Fruit fly (Drosophila melanogaster) whole organism, embryonic: ENCODE results near the gene CG2182.

Experiments used
- Adf1 ChIP-seq: fragments of 200-800 bp; sonication (Bioruptor generic); IDR thresholded peaks from 2 replicates; pipeline ENCODE4 v1.3.6; 2022; ENCODE audit warnings: missing biosample characterization, missing genetic modification characterization
- Atf-2 ChIP-seq: fragments of 200-800 bp; sonication (Bioruptor generic); optimal IDR thresholded peaks from 2 replicates; lab custom pipeline; 2016; ENCODE audit warnings: missing biosample characterization, missing genetic modification characterization
- C15 ChIP-seq: fragments of 200-800 bp; sonication (Bioruptor generic); IDR thresholded peaks from 3 replicates; pipeline ENCODE4 v1.3.6; 2022; ENCODE audit warnings: missing biosample characterization, missing genetic modification characterization
- CG10321 ChIP-seq: fragments of 200-800 bp; sonication (Bioruptor generic); IDR thresholded peaks from 2 replicates; pipeline ENCODE4 v1.3.6; 2022; ENCODE audit warnings: missing biosample characterization, missing genetic modification characterization
- CG10959 ChIP-seq: fragments of 200-800 bp; sonication (Bioruptor generic); IDR thresholded peaks from 2 replicates; pipeline ENCODE4 v1.3.6; 2022; ENCODE audit warnings: missing biosample characterization, missing genetic modification characterization
- CG10979 ChIP-seq: fragments of 200-800 bp; sonication (Bioruptor generic); optimal IDR thresholded peaks from 2 replicates; lab custom pipeline; 2018; ENCODE audit warnings: missing biosample characterization, mild to moderate bottlenecking, missing genetic modification characterization, moderate library complexity
- CG11247 ChIP-seq: fragments of 200-800 bp; sonication (Bioruptor generic); IDR thresholded peaks from 2 replicates; pipeline ENCODE4 v1.3.6; 2022; ENCODE audit warnings: missing biosample characterization, missing genetic modification characterization
- CG15479 ChIP-seq: fragments of 200-800 bp; sonication (Bioruptor generic); optimal IDR thresholded peaks from 3 replicates; lab custom pipeline; 2019; ENCODE audit warnings: missing biosample characterization, mild to moderate bottlenecking, missing genetic modification characterization, moderate library complexity
- CG15514 ChIP-seq: fragments of 200-800 bp; sonication (Bioruptor generic); optimal IDR thresholded peaks from 3 replicates; lab custom pipeline; 2017; ENCODE audit warnings: missing biosample characterization, missing genetic modification characterization, mild to moderate bottlenecking, moderate library complexity, missing genetic modification reagents
- CG16815 ChIP-seq: fragments of 200-800 bp; sonication (Bioruptor generic); optimal IDR thresholded peaks from 3 replicates; lab custom pipeline; 2017; ENCODE audit warnings: missing biosample characterization, mild to moderate bottlenecking, missing genetic modification characterization
- CG18476 ChIP-seq: fragments of 200-800 bp; sonication (Bioruptor generic); optimal IDR thresholded peaks from 2 replicates; lab custom pipeline; 2016; ENCODE audit warnings: missing biosample characterization, mild to moderate bottlenecking, missing genetic modification characterization
- CG2129 ChIP-seq: fragments of 200-800 bp; sonication (Bioruptor generic); IDR thresholded peaks from 2 replicates; pipeline ENCODE4 v1.3.6; 2022; ENCODE audit warnings: missing biosample characterization, missing genetic modification characterization; ENCODE audit not compliant: partially characterized antibody
- CG2712 ChIP-seq: fragments of 200-800 bp; optimal IDR thresholded peaks from 3 replicates; lab custom pipeline; 2019; ENCODE audit warnings: missing biosample characterization, mild to moderate bottlenecking, missing genetic modification characterization, moderate library complexity
- CG32767 ChIP-seq: fragments of 200-800 bp; sonication (Bioruptor generic); IDR thresholded peaks from 2 replicates; pipeline ENCODE4 v1.3.6; 2022; ENCODE audit warnings: missing biosample characterization, missing genetic modification characterization
- CG3281 ChIP-seq: fragments of 200-800 bp; sonication (Bioruptor generic); optimal IDR thresholded peaks from 3 replicates; lab custom pipeline; 2017; ENCODE audit warnings: missing biosample characterization, mild to moderate bottlenecking, missing genetic modification characterization
- CG3847 ChIP-seq: fragments of 200-800 bp; sonication (Bioruptor generic); IDR thresholded peaks from 2 replicates; pipeline ENCODE4 v1.3.6; 2022; ENCODE audit warnings: missing biosample characterization, missing genetic modification characterization
- CG4424 ChIP-seq: fragments of 200-800 bp; sonication (Bioruptor generic); optimal IDR thresholded peaks from 3 replicates; lab custom pipeline; 2016; ENCODE audit warnings: missing biosample characterization, missing genetic modification characterization
- CG5245 ChIP-seq: fragments of 200-800 bp; sonication (Bioruptor generic); optimal IDR thresholded peaks from 3 replicates; lab custom pipeline; 2016; ENCODE audit warnings: missing biosample characterization, missing genetic modification characterization
- CG9437 ChIP-seq: fragments of 200-800 bp; sonication (Bioruptor generic); optimal IDR thresholded peaks from 2 replicates; lab custom pipeline; 2018; ENCODE audit warnings: missing biosample characterization, mild to moderate bottlenecking, missing genetic modification characterization
- E2f2 ChIP-seq: fragments of 200-800 bp; sonication (Bioruptor generic); IDR thresholded peaks from 2 replicates; pipeline ENCODE4 v1.3.6; 2022; ENCODE audit warnings: missing biosample characterization, missing genetic modification characterization
- ERR ChIP-seq: fragments of 200-800 bp; sonication (Bioruptor generic); optimal IDR thresholded peaks from 2 replicates; lab custom pipeline; 2016; ENCODE audit warnings: missing biosample characterization, missing genetic modification characterization
- Fer3 ChIP-seq: fragments of 200-800 bp; sonication (Bioruptor generic); optimal IDR thresholded peaks from 2 replicates; lab custom pipeline; 2018; ENCODE audit warnings: missing biosample characterization, mild to moderate bottlenecking, missing genetic modification characterization, moderate library complexity
- Gsc ChIP-seq: fragments of 200-800 bp; sonication (Bioruptor generic); IDR thresholded peaks from 2 replicates; pipeline ENCODE4 v1.3.6; 2022; ENCODE audit warnings: missing biosample characterization, missing genetic modification characterization
- Hmx ChIP-seq: fragments of 200-800 bp; sonication (Bioruptor generic); optimal IDR thresholded peaks from 2 replicates; lab custom pipeline; 2016; ENCODE audit warnings: missing biosample characterization, missing genetic modification characterization
- Kr ChIP-seq: fragments of 200-800 bp; sonication (Bioruptor generic); optimal IDR thresholded peaks from 2 replicates; lab custom pipeline; 2017; ENCODE audit warnings: missing biosample characterization, mild to moderate bottlenecking, missing genetic modification characterization
- Opbp ChIP-seq: fragments of 200-800 bp; sonication (Bioruptor generic); IDR thresholded peaks from 3 replicates; pipeline ENCODE4 v1.3.6; 2022; ENCODE audit warnings: missing biosample characterization, missing genetic modification characterization; ENCODE audit not compliant: partially characterized antibody
- Rfx ChIP-seq: fragments of 200-800 bp; sonication (Bioruptor generic); IDR thresholded peaks from 2 replicates; pipeline ENCODE4 v1.3.6; 2022; ENCODE audit warnings: missing biosample characterization, missing genetic modification characterization
- Sox102F ChIP-seq: fragments of 200-800 bp; sonication (Bioruptor generic); optimal IDR thresholded peaks from 2 replicates; lab custom pipeline; 2018; ENCODE audit warnings: missing biosample characterization, mild to moderate bottlenecking, missing genetic modification characterization, moderate library complexity
- Stat92E ChIP-seq, 3 experiments: fragments of >200 bp in 2 of 3; fragments of 200-800 bp in 1 of 3; sonication (Bioruptor generic) in 1 of 3; optimal IDR thresholded peaks; 2 replicates each; lab custom pipeline; 2017 to 2019; ENCODE audit warnings: missing biosample characterization in 3 of 3, missing genetic modification characterization in 3 of 3, mild to moderate bottlenecking in 1 of 3, moderate library complexity in 1 of 3
- Vsx1 ChIP-seq: fragments of 200-800 bp; sonication (Bioruptor generic); optimal IDR thresholded peaks from 2 replicates; lab custom pipeline; 2017; ENCODE audit warnings: missing biosample characterization, mild to moderate bottlenecking, missing genetic modification characterization, missing genetic modification reagents
- Xbp1 ChIP-seq: fragments of 200-800 bp; sonication (Bioruptor generic); optimal IDR thresholded peaks from 3 replicates; lab custom pipeline; 2016; ENCODE audit warnings: missing biosample characterization, mild to moderate bottlenecking, missing genetic modification characterization
- amos ChIP-seq: fragments of 200-800 bp; sonication (Bioruptor generic); IDR thresholded peaks from 2 replicates; pipeline ENCODE4 v1.3.6; 2022; ENCODE audit warnings: missing biosample characterization, missing genetic modification characterization; ENCODE audit not compliant: partially characterized antibody
- ara ChIP-seq: fragments of 200-800 bp; sonication (Bioruptor generic); IDR thresholded peaks from 2 replicates; pipeline ENCODE4 v1.3.6; 2022; ENCODE audit warnings: missing biosample characterization, missing genetic modification characterization
- bigmax ChIP-seq: fragments of 200-800 bp; sonication (Bioruptor generic); optimal IDR thresholded peaks from 2 replicates; lab custom pipeline; 2018; ENCODE audit warnings: missing biosample characterization, mild to moderate bottlenecking, missing genetic modification characterization
- bowl ChIP-seq: fragments of 200-800 bp; sonication (Bioruptor generic); IDR thresholded peaks from 2 replicates; pipeline ENCODE4 v1.3.6; 2022; ENCODE audit warnings: missing biosample characterization, missing genetic modification characterization
- crc ChIP-seq: fragments of 200-800 bp; sonication (Bioruptor generic); optimal IDR thresholded peaks from 2 replicates; lab custom pipeline; 2016; ENCODE audit warnings: missing biosample characterization, missing genetic modification characterization
- crp ChIP-seq, 2 experiments: fragments of 200-800 bp; sonication (Bioruptor generic); optimal IDR thresholded peaks; 2 replicates in 1 of 2; 3 replicates in 1 of 2; lab custom pipeline; 2017; ENCODE audit warnings: missing biosample characterization in 2 of 2, missing genetic modification characterization in 2 of 2, mild to moderate bottlenecking in 1 of 2, moderate library complexity in 1 of 2
- danr ChIP-seq: fragments of 200-800 bp; sonication (Bioruptor generic); IDR thresholded peaks from 2 replicates; pipeline ENCODE4 v1.3.6; 2022; ENCODE audit warnings: missing biosample characterization, missing genetic modification characterization
- ems ChIP-seq: fragments of 200-800 bp; sonication (Bioruptor generic); optimal IDR thresholded peaks from 3 replicates; lab custom pipeline; 2016; ENCODE audit warnings: missing biosample characterization, missing genetic modification characterization
- hkb ChIP-seq, 2 experiments: fragments of 200-800 bp in 1 of 2; fragments of >200 bp in 1 of 2; sonication (Bioruptor generic) in 1 of 2; IDR thresholded peaks in 1 of 2; optimal IDR thresholded peaks in 1 of 2; 2 replicates each; pipeline versions ENCODE4 v1.3.6 to Lab custom; 2017 to 2022; ENCODE audit warnings: missing biosample characterization in 1 of 2, missing genetic modification characterization in 1 of 2
- mam ChIP-seq: fragments of 200-800 bp; sonication (Bioruptor generic); optimal IDR thresholded peaks from 3 replicates; lab custom pipeline; 2016; ENCODE audit warnings: missing biosample characterization, missing genetic modification characterization
- nom ChIP-seq: fragments of 200-800 bp; sonication (Bioruptor generic); optimal IDR thresholded peaks from 2 replicates; lab custom pipeline; 2017; ENCODE audit warnings: missing biosample characterization, missing genetic modification characterization, mild to moderate bottlenecking, moderate library complexity, missing genetic modification reagents
- oc ChIP-seq: fragments of 200-800 bp; sonication (Bioruptor generic); optimal IDR thresholded peaks from 2 replicates; lab custom pipeline; 2018; ENCODE audit warnings: missing biosample characterization, mild to moderate bottlenecking, missing genetic modification characterization, moderate library complexity
- odd ChIP-seq: fragments of 200-800 bp; sonication (Bioruptor generic); optimal IDR thresholded peaks from 2 replicates; lab custom pipeline; 2017; ENCODE audit warnings: missing biosample characterization, mild to moderate bottlenecking, missing genetic modification characterization
- pho ChIP-seq: fragments of 200-800 bp; sonication (Bioruptor generic); optimal IDR thresholded peaks from 2 replicates; lab custom pipeline; 2016; ENCODE audit warnings: missing biosample characterization, missing genetic modification characterization
- pita ChIP-seq: fragments of 200-800 bp; sonication (Bioruptor generic); optimal IDR thresholded peaks from 2 replicates; lab custom pipeline; 2017; ENCODE audit warnings: missing biosample characterization, mild to moderate bottlenecking, missing genetic modification characterization
- ro ChIP-seq: fragments of 200-800 bp; sonication (Bioruptor generic); IDR thresholded peaks from 2 replicates; pipeline ENCODE4 v1.3.6; 2022; ENCODE audit warnings: missing biosample characterization, missing genetic modification characterization
- run ChIP-seq: fragments of 200-800 bp; sonication (Bioruptor generic); optimal IDR thresholded peaks from 3 replicates; lab custom pipeline; 2018; ENCODE audit warnings: missing biosample characterization, mild to moderate bottlenecking, missing genetic modification characterization
- tgo ChIP-seq: fragments of 200-800 bp; sonication (Bioruptor generic); IDR thresholded peaks from 3 replicates; pipeline ENCODE4 v1.3.6; 2022; ENCODE audit warnings: missing biosample characterization, missing genetic modification characterization
- tio ChIP-seq: fragments of 200-800 bp; sonication (Bioruptor generic); optimal IDR thresholded peaks from 2 replicates; lab custom pipeline; 2017; ENCODE audit warnings: missing biosample characterization, missing genetic modification characterization, inconsistent platforms

Gene CG2182

dm6 chr3R:5612372-5613113 lies 47.2 kb downstream of the CG2182 start, which contains the start of gene Rga (continued):
- no peak for TF ChIP-seq CG4424
- no peak for TF ChIP-seq CG10979
- TF ChIP-seq run (tag; lab: Kevin White, UChicago), result no peak
- no peak for TF ChIP-seq CG5245 (GFP tag; lab: Kevin White, UChicago)
- no peak for TF ChIP-seq Hmx (GFP tag; lab: Kevin White, UChicago)
- no peak for TF ChIP-seq danr
- no peak for TF ChIP-seq bigmax (GFP tag; lab: Kevin White, UChicago)
- no peak for TF ChIP-seq CG32767 (GFP tag; lab: Robert Waterston, UW)
- TF ChIP-seq crp (GFP tag; optimal IDR thresholded peaks at IDR 0.05; lab: Kevin White, UChicago), result no peak
- TF ChIP-seq bowl (GFP tag; lab: Robert Waterston, UW), result no peak
- no peak for TF ChIP-seq CG18476 (GFP tag; lab: Kevin White, UChicago)
- peak; percentile 17 for TF ChIP-seq odd (GFP tag; lab: Kevin White, UChicago)
- TF ChIP-seq pho (GFP tag; lab: Kevin White, UChicago), result peak; percentile 5
- no peak for TF ChIP-seq CG3847 (GFP tag; lab: Robert Waterston, UW)
- no peak for TF ChIP-seq CG15514 (GFP tag; lab: Kevin White, UChicago)
- TF ChIP-seq tgo (GFP tag; lab: Robert Waterston, UW), result no peak
- TF ChIP-seq CG3281 (GFP tag; lab: Kevin White, UChicago), result no peak
- no peak for TF ChIP-seq CG2129 (GFP tag; lab: Robert Waterston, UW)
- TF ChIP-seq CG10321, result no peak
- no peak for TF ChIP-seq ERR
- TF ChIP-seq Rfx (GFP tag; lab: Robert Waterston, UW), result no peak
- TF ChIP-seq ems (GFP tag; lab: Kevin White, UChicago), result no peak
- no peak for TF ChIP-seq pita (GFP tag; lab: Kevin White, UChicago)
- no peak for TF ChIP-seq hkb (optimal IDR thresholded peaks at IDR 0.05; lab: Kevin White, UChicago)
- TF ChIP-seq hkb (GFP tag; IDR thresholded peaks at IDR 0.05; lab: Robert Waterston, UW), result no peak
- TF ChIP-seq tio (GFP tag; lab: Kevin White, UChicago), result no peak
- TF ChIP-seq CG11247 (GFP tag; lab: Robert Waterston, UW), result no peak
- no peak for TF ChIP-seq Fer3 (tag; lab: Kevin White, UChicago)
- no peak for TF ChIP-seq crc (GFP tag; lab: Kevin White, UChicago)
- TF ChIP-seq Stat92E (GFP tag; optimal IDR thresholded peaks at IDR 0.05; lab: Kevin White, UChicago), result no peak
- no peak for TF ChIP-seq amos
- TF ChIP-seq Sox102F (GFP tag; lab: Kevin White, UChicago), result no peak
- no peak for TF ChIP-seq CG2712 (tag; lab: Kevin White, UChicago)
- no peak for TF ChIP-seq Kr (GFP tag; lab: Kevin White, UChicago)
- TF ChIP-seq mam (GFP tag; lab: Kevin White, UChicago), result no peak
- no peak for TF ChIP-seq ro
- no peak for TF ChIP-seq Atf-2 (GFP tag; lab: Kevin White, UChicago)
- peak; percentile 32 for TF ChIP-seq CG9437 (GFP tag; lab: Kevin White, UChicago)
- TF ChIP-seq ara (GFP tag; lab: Robert Waterston, UW), result no peak
- TF ChIP-seq Gsc (GFP tag; lab: Robert Waterston, UW), result no peak
- no peak for TF ChIP-seq Adf1 (GFP tag; lab: Robert Waterston, UW)
- no peak for TF ChIP-seq CG16815 (GFP tag; lab: Kevin White, UChicago)
- peak; percentile 99 for TF ChIP-seq CG15479
- TF ChIP-seq Xbp1 (GFP tag; lab: Kevin White, UChicago), result no peak
- no peak for TF ChIP-seq Opbp
- TF ChIP-seq CG10959 (GFP tag; lab: Robert Waterston, UW), result no peak
- no peak for TF ChIP-seq E2f2 (GFP tag; lab: Robert Waterston, UW)
- TF ChIP-seq nom (GFP tag; lab: Kevin White, UChicago), result no peak
- no peak for TF ChIP-seq C15 (GFP tag; lab: Robert Waterston, UW)
- no peak for TF ChIP-seq Vsx1
- no peak for TF ChIP-seq oc
